Worm (Caenorhabditis elegans): ENCODE measurements around the gene ins-17.

- TF ChIP-seq elt-3 (tag; optimal IDR thresholded peaks at IDR 0.05): no peak
- TF ChIP-seq ama-1 (optimal IDR thresholded peaks at IDR 0.05): no peak
- TF ChIP-seq hpl-2 (GFP tag; optimal IDR thresholded peaks at IDR 0.05): no peak
These were observed 28.4 kb upstream of the ins-17 start for ce11 chrIII:4505726-4506125.

All from whole organism, L1 larva.